Fruit fly (Drosophila melanogaster): Measurements from ENCODE around the gene CG12105.

CG12105 gene

dm6 chr3L:1584003-1584402 is 31.6 kb downstream of the CG12105 start:
- TF ChIP-seq kay (GFP tag; optimal IDR thresholded peaks at IDR 0.05) (peak; percentile 25), en (GFP tag; optimal IDR thresholded peaks at IDR 0.05) (peak; percentile 18), pb (GFP tag; optimal IDR thresholded peaks at IDR 0.05) (no peak), yki (optimal IDR thresholded peaks at IDR 0.05) (no peak), h (optimal IDR thresholded peaks at IDR 0.05) (no peak), CG7357 (GFP tag; IDR thresholded peaks at IDR 0.05) (0 out of 3 replicates have a peak, but pooled peaks have one; percentile 51), pita (GFP tag; optimal IDR thresholded peaks at IDR 0.05) (no peak), ERR (GFP tag; optimal IDR thresholded peaks at IDR 0.05) (peak; percentile 39), so (GFP tag; IDR thresholded peaks at IDR 0.05) (peak; percentile 67; the same call in 2 of the 3 replicates), Stat92E (GFP tag; optimal IDR thresholded peaks at IDR 0.05) (no peak), HLH4C (GFP tag; IDR thresholded peaks at IDR 0.05; ENCODE audit: partially characterized antibody) (no peak), ase (GFP tag; IDR thresholded peaks at IDR 0.05) (peak; percentile 55; the same call in 2 of the 3 replicates), CG10274 (GFP tag; optimal IDR thresholded peaks at IDR 0.05) (no peak), Six4 (GFP tag; optimal IDR thresholded peaks at IDR 0.05) (peak; percentile 16), CrebB (tag; optimal IDR thresholded peaks at IDR 0.05) (peak; percentile 12), slbo (GFP tag; IDR thresholded peaks at IDR 0.05) (peak; percentile 66), CG2129 (GFP tag; IDR thresholded peaks at IDR 0.05; ENCODE audit: partially characterized antibody) (no peak), CG15269 (tag; optimal IDR thresholded peaks at IDR 0.05) (peak; percentile 63), lov (optimal IDR thresholded peaks at IDR 0.05) (no peak), lov (GFP tag; IDR thresholded peaks at IDR 0.05) (0 out of 3 replicates have a peak, but pooled peaks have one; percentile 69), CG31224 (GFP tag; IDR thresholded peaks at IDR 0.05) (peak; percentile 27; the same call in 1 of the 2 replicates), Ptx1 (GFP tag; IDR thresholded peaks at IDR 0.05) (peak; percentile 66), eve (GFP tag; optimal IDR thresholded peaks at IDR 0.05) (peak in 1 of 2 experiments; percentile 87), ind (GFP tag; optimal IDR thresholded peaks at IDR 0.05) (no peak), z (GFP tag; IDR thresholded peaks at IDR 0.05) (0 out of 3 replicates have a peak, but pooled peaks have one; percentile 19), CG14710 (tag; optimal IDR thresholded peaks at IDR 0.05) (no peak), grn (GFP tag; optimal IDR thresholded peaks at IDR 0.05) (peak; percentile 7), bowl (GFP tag; IDR thresholded peaks at IDR 0.05) (peak; percentile 57; the same call in 1 of the 2 replicates), Nf-YA (GFP tag; IDR thresholded peaks at IDR 0.05) (no peak), CG12942 (GFP tag; optimal IDR thresholded peaks at IDR 0.05) (peak; percentile 61), phol (tag; optimal IDR thresholded peaks at IDR 0.05) (no peak), CG3065 (GFP tag; optimal IDR thresholded peaks at IDR 0.05) (peak; percentile 22), Bteb2 (GFP tag; optimal IDR thresholded peaks at IDR 0.05) (peak; percentile 16), gsb (GFP tag; IDR thresholded peaks at IDR 0.05) (no peak), CG32772 (GFP tag; IDR thresholded peaks at IDR 0.05) (peak; percentile 65), CG17829 (tag; optimal IDR thresholded peaks at IDR 0.05) (peak; percentile 79), NfI (GFP tag; optimal IDR thresholded peaks at IDR 0.05) (peak; percentile 32), HmgZ (tag; optimal IDR thresholded peaks at IDR 0.05) (peak; percentile 39), Sry-β (GFP tag; optimal IDR thresholded peaks at IDR 0.05) (no peak), Dp (GFP tag; optimal IDR thresholded peaks at IDR 0.05) (no peak), fd3F (GFP tag; optimal IDR thresholded peaks at IDR 0.05) (peak; percentile 7), CG3407 (GFP tag; optimal IDR thresholded peaks at IDR 0.05) (no peak), croc (GFP tag; conservative IDR thresholded peaks at IDR 0.05) (peak; percentile 55; the same call in 2 of the 3 replicates), CG14014 (GFP tag; IDR thresholded peaks at IDR 0.05) (peak; percentile 48; the same call in 1 of the 2 replicates), Ada2b (GFP tag; IDR thresholded peaks at IDR 0.05) (no peak), Asciz (GFP tag; optimal IDR thresholded peaks at IDR 0.05) (peak; percentile 68), kni (GFP tag; optimal IDR thresholded peaks at IDR 0.05) (no peak), CG10209 (GFP tag; optimal IDR thresholded peaks at IDR 0.05) (peak; percentile 69), CG4730 (GFP tag; IDR thresholded peaks at IDR 0.05) (peak; percentile 5; the same call in 1 of the 2 replicates), Mad (GFP tag; optimal IDR thresholded peaks at IDR 0.05) (peak; percentile 39), CG3726 (GFP tag; IDR thresholded peaks at IDR 0.05) (peak; percentile 55; the same call in 1 of the 3 replicates), fu2 (GFP tag; optimal IDR thresholded peaks at IDR 0.05) (peak; percentile 25)
